Fruit fly (Drosophila melanogaster) whole organism, prepupa: ENCODE data around the gene Jon65Aii.

Source experiments
- Blimp-1 ChIP-seq: fragments of 200-800 bp; sonication (Bioruptor generic); optimal IDR thresholded peaks from 3 replicates; lab custom pipeline; 2017; ENCODE audit warnings: missing biosample characterization, missing genetic modification characterization, mild to moderate bottlenecking, moderate library complexity, missing genetic modification reagents
- CG10631 ChIP-seq: fragments of 200-800 bp; sonication (Bioruptor generic); optimal IDR thresholded peaks from 2 replicates; lab custom pipeline; 2016; ENCODE audit warnings: missing biosample characterization, missing genetic modification characterization
- CG10669 ChIP-seq: fragments of 200-800 bp; sonication (Bioruptor generic); optimal IDR thresholded peaks from 3 replicates; lab custom pipeline; 2018; ENCODE audit warnings: missing biosample characterization, mild to moderate bottlenecking, missing genetic modification characterization, moderate library complexity
- CG11294 ChIP-seq: fragments of 200-800 bp; sonication (Bioruptor generic); IDR thresholded peaks from 2 replicates; pipeline ENCODE4 v1.3.6; 2022; ENCODE audit warnings: missing biosample characterization, missing genetic modification characterization
- CG11762 ChIP-seq: fragments of 200-800 bp; sonication (Bioruptor generic); optimal IDR thresholded peaks from 3 replicates; lab custom pipeline; 2016; ENCODE audit warnings: missing biosample characterization, missing genetic modification characterization; ENCODE audit not compliant: insufficient read depth
- CG11902 ChIP-seq: fragments of 200-800 bp; sonication (Bioruptor generic); optimal IDR thresholded peaks from 3 replicates; lab custom pipeline; 2016; ENCODE audit warnings: missing biosample characterization, missing genetic modification characterization
- CG3032 ChIP-seq: fragments of 200-800 bp; optimal IDR thresholded peaks from 2 replicates; lab custom pipeline; 2019; ENCODE audit warnings: missing biosample characterization, mild to moderate bottlenecking, missing genetic modification characterization, moderate library complexity
- CG31627 ChIP-seq: fragments of 200-800 bp; sonication (Bioruptor generic); optimal IDR thresholded peaks from 3 replicates; lab custom pipeline; 2016; ENCODE audit warnings: missing biosample characterization, missing genetic modification characterization
- CG32006 ChIP-seq: fragments of 200-800 bp; sonication (Bioruptor generic); optimal IDR thresholded peaks from 3 replicates; lab custom pipeline; 2017; ENCODE audit warnings: missing biosample characterization, mild to moderate bottlenecking, missing genetic modification characterization
- CG34406 ChIP-seq: fragments of 200-800 bp; sonication (Bioruptor generic); optimal IDR thresholded peaks from 3 replicates; lab custom pipeline; 2016; ENCODE audit warnings: missing biosample characterization, missing genetic modification characterization
- CG3919 ChIP-seq: fragments of 200-800 bp; sonication (Bioruptor generic); optimal IDR thresholded peaks from 3 replicates; lab custom pipeline; 2016; ENCODE audit warnings: missing biosample characterization, missing genetic modification characterization
- CG4318 ChIP-seq: fragments of 200-800 bp; sonication (Bioruptor generic); optimal IDR thresholded peaks from 3 replicates; lab custom pipeline; 2017; ENCODE audit warnings: missing biosample characterization, mild to moderate bottlenecking, missing genetic modification characterization
- CG6163 ChIP-seq: fragments of 200-800 bp; sonication (Bioruptor generic); IDR thresholded peaks from 3 replicates; pipeline ENCODE4 v1.3.6; 2022; ENCODE audit warnings: missing biosample characterization, missing genetic modification characterization
- CG6792 ChIP-seq: fragments of 200-800 bp; sonication (Bioruptor generic); optimal IDR thresholded peaks from 3 replicates; lab custom pipeline; 2016; ENCODE audit warnings: missing biosample characterization, missing genetic modification characterization
- CG6854 ChIP-seq: fragments of 200-800 bp; sonication (Bioruptor generic); optimal IDR thresholded peaks from 2 replicates; lab custom pipeline; 2017; ENCODE audit warnings: missing biosample characterization, mild to moderate bottlenecking, missing genetic modification characterization
- CG7368 ChIP-seq: fragments of 200-800 bp; sonication (Bioruptor generic); optimal IDR thresholded peaks from 3 replicates; lab custom pipeline; 2016; ENCODE audit warnings: missing biosample characterization, missing genetic modification characterization
- CG8119 ChIP-seq: fragments of 200-800 bp; sonication (Bioruptor generic); IDR thresholded peaks from 3 replicates; pipeline ENCODE4 v1.3.6; 2022; ENCODE audit warnings: missing biosample characterization, missing genetic modification characterization
- CG8319 ChIP-seq: fragments of 200-800 bp; sonication (Bioruptor generic); optimal IDR thresholded peaks from 3 replicates; lab custom pipeline; 2016; ENCODE audit warnings: missing biosample characterization, missing genetic modification characterization
- CG8632 ChIP-seq: fragments of 200-800 bp; sonication (Bioruptor generic); optimal IDR thresholded peaks from 3 replicates; lab custom pipeline; 2016; ENCODE audit warnings: missing biosample characterization, missing genetic modification characterization
- Eip75B ChIP-seq: fragments of 200-800 bp; sonication (Bioruptor generic); optimal IDR thresholded peaks from 3 replicates; lab custom pipeline; 2016; ENCODE audit warnings: missing biosample characterization, missing genetic modification characterization
- Eip78C ChIP-seq: fragments of 200-800 bp; sonication (Bioruptor generic); peaks from one replicate; lab custom pipeline; 2016; ENCODE audit warnings: missing biosample characterization, missing genetic modification characterization
- Gug ChIP-seq: fragments of 200-800 bp; sonication (Bioruptor generic); IDR thresholded peaks from 2 replicates; pipeline ENCODE4 v1.3.6; 2022; ENCODE audit warnings: missing biosample characterization, missing genetic modification characterization
- Hr39 ChIP-seq: fragments of 200-800 bp; sonication (Bioruptor generic); optimal IDR thresholded peaks from 2 replicates; lab custom pipeline; 2016; ENCODE audit warnings: missing biosample characterization, missing genetic modification characterization
- Lpt ChIP-seq: fragments of 200-800 bp; sonication (Bioruptor generic); optimal IDR thresholded peaks from 3 replicates; lab custom pipeline; 2016; ENCODE audit warnings: missing biosample characterization, missing genetic modification characterization
- Met ChIP-seq: fragments of 200-800 bp; sonication (Bioruptor generic); optimal IDR thresholded peaks from 3 replicates; lab custom pipeline; 2016; ENCODE audit warnings: missing biosample characterization, missing genetic modification characterization
- OdsH ChIP-seq: fragments of 200-800 bp; sonication (Bioruptor generic); optimal IDR thresholded peaks from 3 replicates; lab custom pipeline; 2016; ENCODE audit warnings: missing biosample characterization, missing genetic modification characterization
- Sox102F ChIP-seq: fragments of 200-800 bp; sonication (Bioruptor generic); optimal IDR thresholded peaks from 2 replicates; lab custom pipeline; 2016; ENCODE audit warnings: missing biosample characterization, mild to moderate bottlenecking, missing genetic modification characterization
- Sox15 ChIP-seq: fragments of 200-800 bp; sonication (Bioruptor generic); optimal IDR thresholded peaks from 3 replicates; lab custom pipeline; 2016; ENCODE audit warnings: missing biosample characterization, missing genetic modification characterization
- achi ChIP-seq: fragments of 200-800 bp; sonication (Bioruptor generic); optimal IDR thresholded peaks from 3 replicates; lab custom pipeline; 2016; ENCODE audit warnings: missing biosample characterization, missing genetic modification characterization
- acj6 ChIP-seq: fragments of 200-800 bp; sonication (Bioruptor generic); optimal IDR thresholded peaks from 3 replicates; lab custom pipeline; 2016; ENCODE audit warnings: missing biosample characterization, missing genetic modification characterization
- cyc ChIP-seq: fragments of 200-800 bp; sonication (Bioruptor generic); optimal IDR thresholded peaks from 3 replicates; lab custom pipeline; 2016; ENCODE audit warnings: missing biosample characterization, missing genetic modification characterization
- eg ChIP-seq: fragments of 200-800 bp; sonication (Bioruptor generic); IDR thresholded peaks from 3 replicates; pipeline ENCODE4 v1.3.6; 2022; ENCODE audit warnings: missing biosample characterization, missing genetic modification characterization
- esn ChIP-seq: fragments of 200-800 bp; sonication (Bioruptor generic); optimal IDR thresholded peaks from 2 replicates; lab custom pipeline; 2016; ENCODE audit warnings: missing biosample characterization, mild to moderate bottlenecking, missing genetic modification characterization, moderate library complexity
- fkh ChIP-seq: fragments of 200-800 bp; sonication (Bioruptor generic); optimal IDR thresholded peaks from 3 replicates; lab custom pipeline; 2017; ENCODE audit warnings: missing biosample characterization, mild to moderate bottlenecking, missing genetic modification characterization, moderate library complexity
- lz ChIP-seq: fragments of 200-800 bp; sonication (Bioruptor generic); optimal IDR thresholded peaks from 3 replicates; lab custom pipeline; 2016; ENCODE audit warnings: missing biosample characterization, missing genetic modification characterization
- net ChIP-seq: fragments of 200-800 bp; sonication (Bioruptor generic); optimal IDR thresholded peaks from 3 replicates; lab custom pipeline; 2016; ENCODE audit warnings: missing biosample characterization, missing genetic modification characterization
- salr ChIP-seq, 2 experiments: fragments of 200-800 bp; sonication (Bioruptor generic); optimal IDR thresholded peaks; 3 replicates each; lab custom pipeline; 2016 to 2018; ENCODE audit warnings: missing biosample characterization in 2 of 2, missing genetic modification characterization in 2 of 2, mild to moderate bottlenecking in 1 of 2
- topi ChIP-seq: fragments of 200-800 bp; sonication (Bioruptor generic); optimal IDR thresholded peaks from 3 replicates; lab custom pipeline; 2016; ENCODE audit warnings: missing biosample characterization, missing genetic modification characterization
- vri ChIP-seq: fragments of 200-800 bp; sonication (Bioruptor generic); optimal IDR thresholded peaks from 3 replicates; lab custom pipeline; 2016; ENCODE audit warnings: missing biosample characterization, mild to moderate bottlenecking, missing genetic modification characterization

Gene Jon65Aii

DNA sequence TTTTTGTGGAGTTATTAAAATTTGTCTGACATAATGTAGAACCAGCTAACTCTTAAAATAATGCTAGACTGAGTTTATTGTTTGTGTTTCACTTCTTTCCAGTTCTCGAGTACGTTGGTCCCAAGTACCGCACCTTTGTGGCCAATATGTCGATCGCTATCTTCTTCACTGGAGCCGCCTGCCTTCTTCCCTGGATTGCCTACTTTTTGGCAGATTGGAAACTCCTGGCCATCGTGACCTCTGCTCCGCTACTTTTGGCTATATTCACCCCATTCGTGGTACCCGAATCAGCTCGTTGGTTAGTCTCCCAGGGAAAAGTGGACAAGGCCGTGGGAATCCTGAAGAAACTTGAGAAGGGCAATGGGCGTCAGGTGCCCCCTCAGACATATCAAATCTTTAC lies 18.0 kb downstream of the Jon65Aii start:
- TF ChIP-seq CG11902 (GFP tag; lab: Kevin White, UChicago) = no peak
- TF ChIP-seq CG6792 (GFP tag; lab: Kevin White, UChicago) = no peak
- TF ChIP-seq CG8119 (GFP tag; lab: Robert Waterston, UW) = no peak
- no peak for TF ChIP-seq CG11762 (GFP tag; lab: Kevin White, UChicago)
- TF ChIP-seq CG8632 (GFP tag; lab: Kevin White, UChicago) = no peak
- TF ChIP-seq CG4318 (GFP tag; lab: Kevin White, UChicago) = no peak
- TF ChIP-seq fkh (GFP tag; lab: Kevin White, UChicago) = no peak

DNA sequence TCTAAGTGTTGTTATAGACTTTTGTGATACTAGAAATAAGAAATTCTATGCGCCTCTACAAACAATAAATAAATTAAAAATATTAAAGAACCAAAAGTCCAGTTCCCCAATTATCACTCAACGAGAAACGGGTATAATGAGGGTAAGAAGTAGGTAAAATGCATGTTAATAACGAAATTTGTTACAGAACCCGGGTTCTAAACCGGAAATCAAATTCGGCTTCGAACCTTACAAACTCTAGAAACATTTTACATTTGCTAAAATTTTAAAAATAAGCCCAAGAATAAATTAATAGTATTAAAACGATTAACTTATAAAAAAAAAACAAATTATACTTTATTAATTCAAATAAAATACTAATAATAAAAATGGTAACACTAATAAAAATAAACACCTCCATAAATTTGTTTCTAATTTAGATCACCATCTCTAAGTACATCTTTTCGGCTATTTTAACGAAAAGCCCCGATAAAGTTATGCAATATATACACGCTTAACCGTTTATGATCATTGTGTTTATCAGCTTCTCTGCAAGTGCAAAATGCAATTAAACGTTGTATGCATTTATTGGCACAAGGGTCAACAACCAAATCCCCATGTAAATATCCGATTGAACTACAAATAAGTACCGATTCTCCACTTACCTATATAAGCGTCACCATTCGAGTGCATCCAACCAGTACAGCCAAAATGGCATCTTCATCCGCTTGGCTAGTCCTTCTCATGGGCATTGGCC lies 19.5 kb downstream of the Jon65Aii start, which contains the start of gene CG6602:
TSS of gene CG6602 (plus strand) at position 686 of the 736 bp plus-strand sequence.
- TF ChIP-seq achi (GFP tag; lab: Kevin White, UChicago) = peak; percentile 25
- peak; percentile 5 for TF ChIP-seq net (GFP tag; lab: Kevin White, UChicago)
- TF ChIP-seq Hr39 (GFP tag; lab: Kevin White, UChicago) = peak; percentile 65
- no peak for TF ChIP-seq Lpt (GFP tag; lab: Kevin White, UChicago)
- peak; percentile 21 for TF ChIP-seq CG6854 (GFP tag; lab: Kevin White, UChicago)
- no peak for TF ChIP-seq CG11294 (GFP tag; lab: Robert Waterston, UW)
- TF ChIP-seq CG8319 = peak; percentile 43
- TF ChIP-seq Eip75B = peak; percentile 17
- no peak; the same call in 1 of the 2 replicates for TF ChIP-seq Gug (GFP tag; lab: Robert Waterston, UW)
- TF ChIP-seq eg (GFP tag; lab: Robert Waterston, UW) = peak; percentile 50; the same call in 2 of the 3 replicates
- TF ChIP-seq vri (GFP tag; lab: Kevin White, UChicago) = peak; percentile 5
- TF ChIP-seq Eip78C (GFP tag; lab: Kevin White, UChicago) = peak; percentile 68
- TF ChIP-seq CG32006 (GFP tag; lab: Kevin White, UChicago) = no peak
- TF ChIP-seq Blimp-1 (GFP tag; lab: Kevin White, UChicago) = peak; percentile 31
- peak; percentile 59 for TF ChIP-seq OdsH
- TF ChIP-seq CG10669 (GFP tag; lab: Kevin White, UChicago) = peak; percentile 42
- TF ChIP-seq salr (GFP tag; optimal IDR thresholded peaks at IDR 0.05; lab: Kevin White, UChicago) = peak in 1 of 2 experiments; percentile 54
- no peak for TF ChIP-seq Sox102F
- peak; percentile 44 for TF ChIP-seq Met (GFP tag; lab: Kevin White, UChicago)
- no peak for TF ChIP-seq CG11762 (GFP tag; lab: Kevin White, UChicago)
- TF ChIP-seq CG31627 (GFP tag; lab: Kevin White, UChicago) = peak; percentile 55
- peak; percentile 66 for TF ChIP-seq CG11902 (GFP tag; lab: Kevin White, UChicago)
- peak; percentile 25 for TF ChIP-seq CG34406 (GFP tag; lab: Kevin White, UChicago)
- TF ChIP-seq CG6163 (GFP tag; lab: Robert Waterston, UW) = peak; percentile 70
- no peak for TF ChIP-seq CG3032 (tag; lab: Kevin White, UChicago)
- TF ChIP-seq cyc (GFP tag; lab: Kevin White, UChicago) = peak; percentile 73
- TF ChIP-seq CG7368 (GFP tag; lab: Kevin White, UChicago) = peak; percentile 13
- no peak for TF ChIP-seq CG6792 (GFP tag; lab: Kevin White, UChicago)
- TF ChIP-seq lz (GFP tag; lab: Kevin White, UChicago) = peak; percentile 68
- peak; percentile 40 for TF ChIP-seq acj6 (GFP tag; lab: Kevin White, UChicago)
- peak; percentile 49 for TF ChIP-seq topi (GFP tag; lab: Kevin White, UChicago)
- TF ChIP-seq CG3919 (GFP tag; lab: Kevin White, UChicago) = peak; percentile 58
- TF ChIP-seq Sox15 (GFP tag; lab: Kevin White, UChicago) = peak; percentile 41
- peak; percentile 6 for TF ChIP-seq CG10631 (GFP tag; lab: Kevin White, UChicago)
- TF ChIP-seq esn (GFP tag; lab: Kevin White, UChicago) = peak; percentile 53
- TF ChIP-seq, all 60 proteins: peak for 27
